Fruit fly (Drosophila melanogaster) whole organism, embryonic: ENCODE results near the gene Bap60.

Experiments used
- Antp ChIP-seq: fragments of 200-800 bp; sonication (Bioruptor generic); optimal IDR thresholded peaks from 3 replicates; lab custom pipeline; 2016; ENCODE audit warnings: missing biosample characterization, missing genetic modification characterization
- BtbVII ChIP-seq: fragments of 200-800 bp; sonication (Bioruptor generic); optimal IDR thresholded peaks from 3 replicates; lab custom pipeline; 2017; ENCODE audit warnings: missing biosample characterization, mild to moderate bottlenecking, missing genetic modification characterization
- CG11398 ChIP-seq: fragments of 200-800 bp; sonication (Bioruptor generic); optimal IDR thresholded peaks from 2 replicates; lab custom pipeline; 2016; ENCODE audit warnings: missing biosample characterization, missing genetic modification characterization
- CG12155 ChIP-seq: fragments of 200-800 bp; sonication (Bioruptor generic); optimal IDR thresholded peaks from 3 replicates; lab custom pipeline; 2016; ENCODE audit warnings: missing biosample characterization, missing genetic modification characterization
- CG1233 ChIP-seq: fragments of 200-800 bp; sonication (Bioruptor generic); optimal IDR thresholded peaks from 4 replicates; lab custom pipeline; 2018; ENCODE audit warnings: missing biosample characterization, mild to moderate bottlenecking, missing genetic modification characterization
- CG12391 ChIP-seq: fragments of 200-800 bp; sonication (Bioruptor generic); optimal IDR thresholded peaks from 3 replicates; lab custom pipeline; 2018; ENCODE audit warnings: missing biosample characterization, mild to moderate bottlenecking, missing genetic modification characterization, moderate library complexity
- CG14441 ChIP-seq: fragments of 200-800 bp; sonication (Bioruptor generic); IDR thresholded peaks from 2 replicates; pipeline ENCODE4 v1.3.6; 2022; ENCODE audit warnings: missing biosample characterization, missing genetic modification characterization
- CG14860 ChIP-seq: fragments of 200-800 bp; sonication (Bioruptor generic); IDR thresholded peaks from 3 replicates; pipeline ENCODE4 v1.3.6; 2022; ENCODE audit warnings: missing biosample characterization, missing genetic modification characterization; ENCODE audit not compliant: partially characterized antibody
- CG17186 ChIP-seq: fragments of 200-800 bp; sonication (Bioruptor generic); optimal IDR thresholded peaks from 3 replicates; lab custom pipeline; 2017; ENCODE audit warnings: missing biosample characterization, missing genetic modification reagents, missing genetic modification characterization
- CG18011 ChIP-seq: fragments of 200-800 bp; sonication (Bioruptor generic); optimal IDR thresholded peaks from 2 replicates; lab custom pipeline; 2017; ENCODE audit warnings: missing biosample characterization, missing genetic modification characterization, mild to moderate bottlenecking, moderate library complexity, missing genotype
- CG2199 ChIP-seq: fragments of 200-800 bp; sonication (Bioruptor generic); IDR thresholded peaks from 3 replicates; pipeline ENCODE4 v1.3.6; 2022; ENCODE audit warnings: missing biosample characterization, missing genetic modification characterization
- CG2712 ChIP-seq: fragments of 200-800 bp; optimal IDR thresholded peaks from 3 replicates; lab custom pipeline; 2019; ENCODE audit warnings: missing biosample characterization, mild to moderate bottlenecking, missing genetic modification characterization, moderate library complexity
- CG31365 ChIP-seq: fragments of 200-800 bp; sonication (Bioruptor generic); optimal IDR thresholded peaks from 2 replicates; lab custom pipeline; 2018; ENCODE audit warnings: missing biosample characterization, mild to moderate bottlenecking, missing genetic modification characterization
- CG33557 ChIP-seq: fragments of 200-800 bp; sonication (Bioruptor generic); optimal IDR thresholded peaks from 2 replicates; lab custom pipeline; 2019; ENCODE audit warnings: missing biosample characterization, mild to moderate bottlenecking, missing genetic modification characterization, moderate library complexity
- CG43689 ChIP-seq: fragments of 200-800 bp; sonication (Bioruptor generic); IDR thresholded peaks from 2 replicates; pipeline ENCODE4 v1.3.6; 2022; ENCODE audit warnings: missing biosample characterization, missing genetic modification characterization
- CG4820 ChIP-seq: fragments of 200-800 bp; sonication (Bioruptor generic); optimal IDR thresholded peaks from 3 replicates; lab custom pipeline; 2016; ENCODE audit warnings: missing biosample characterization, missing genetic modification characterization
- CG5180 ChIP-seq: fragments of 200-800 bp; sonication (Bioruptor generic); optimal IDR thresholded peaks from 3 replicates; lab custom pipeline; 2017; ENCODE audit warnings: missing biosample characterization, missing genetic modification characterization, mild to moderate bottlenecking, moderate library complexity, missing genetic modification reagents
- CG6765 ChIP-seq: fragments of 200-800 bp; sonication (Bioruptor generic); optimal IDR thresholded peaks from 3 replicates; lab custom pipeline; 2017; ENCODE audit warnings: missing biosample characterization, mild to moderate bottlenecking, missing genetic modification characterization
- CG6791 ChIP-seq: fragments of 200-800 bp; sonication (Bioruptor generic); IDR thresholded peaks from 3 replicates; pipeline ENCODE4 v1.3.6; 2022; ENCODE audit warnings: missing biosample characterization, missing genetic modification characterization; ENCODE audit not compliant: partially characterized antibody
- CG8359 ChIP-seq: fragments of 200-800 bp; sonication (Bioruptor generic); optimal IDR thresholded peaks from 2 replicates; lab custom pipeline; 2017; ENCODE audit warnings: missing biosample characterization, mild to moderate bottlenecking, missing genetic modification characterization, borderline replicate concordance
- CG8388 ChIP-seq: fragments of 200-800 bp; sonication (Bioruptor generic); optimal IDR thresholded peaks from 2 replicates; lab custom pipeline; 2019; ENCODE audit warnings: missing biosample characterization, mild to moderate bottlenecking, missing genetic modification characterization, moderate library complexity
- CG9876 ChIP-seq: fragments of 200-800 bp; sonication (Bioruptor generic); optimal IDR thresholded peaks from 2 replicates; lab custom pipeline; 2016; ENCODE audit warnings: missing biosample characterization, missing genetic modification characterization
- Camta ChIP-seq: fragments of 200-800 bp; sonication (Bioruptor generic); optimal IDR thresholded peaks from 2 replicates; lab custom pipeline; 2016; ENCODE audit warnings: missing biosample characterization, missing genetic modification characterization
- CkIIα-i1 ChIP-seq: fragments of 200-800 bp; sonication (Bioruptor generic); IDR thresholded peaks from 2 replicates; pipeline ENCODE4 v1.3.6; 2022; ENCODE audit warnings: missing biosample characterization, missing genetic modification characterization
- Dfd ChIP-seq, 2 experiments: fragments of >200 bp; optimal IDR thresholded peaks; 2 replicates each; lab custom pipeline; 2017; ENCODE audit warnings: missing biosample characterization in 2 of 2, missing genetic modification characterization in 2 of 2
- Fer1 ChIP-seq: fragments of 200-800 bp; sonication (Bioruptor generic); optimal IDR thresholded peaks from 2 replicates; lab custom pipeline; 2017; ENCODE audit warnings: missing biosample characterization, mild to moderate bottlenecking, missing genetic modification characterization
- Lpt ChIP-seq: fragments of >200 bp; optimal IDR thresholded peaks from 2 replicates; lab custom pipeline; 2018; ENCODE audit warnings: missing biosample characterization, missing genetic modification characterization
- Pdp1 ChIP-seq, 2 experiments: fragments of 200-800 bp; sonication (Bioruptor generic); optimal IDR thresholded peaks; 3 replicates each; lab custom pipeline; 2016; ENCODE audit warnings: missing biosample characterization in 2 of 2, missing genetic modification characterization in 2 of 2, mild to moderate bottlenecking in 1 of 2, moderate library complexity in 1 of 2
- Ravus ChIP-seq: fragments of 200-800 bp; sonication (Bioruptor generic); IDR thresholded peaks from 2 replicates; pipeline ENCODE4 v1.3.6; 2022; ENCODE audit warnings: missing biosample characterization, missing genetic modification characterization
- Sry-δ ChIP-seq: fragments of 200-800 bp; sonication (Bioruptor generic); optimal IDR thresholded peaks from 2 replicates; lab custom pipeline; 2016; ENCODE audit warnings: missing biosample characterization, missing genetic modification characterization
- Ssrp ChIP-seq: fragments of 200-800 bp; sonication (Bioruptor generic); optimal IDR thresholded peaks from 2 replicates; lab custom pipeline; 2018; ENCODE audit warnings: missing biosample characterization, mild to moderate bottlenecking, missing genetic modification characterization, moderate library complexity
- Usf ChIP-seq: fragments of 200-800 bp; sonication (Bioruptor generic); optimal IDR thresholded peaks from 2 replicates; lab custom pipeline; 2017; ENCODE audit warnings: missing genotype, missing biosample characterization, missing genetic modification characterization
- Xrp1 ChIP-seq: fragments of 200-800 bp; sonication (Bioruptor generic); IDR thresholded peaks from 2 replicates; pipeline ENCODE4 v1.3.6; 2022; ENCODE audit warnings: missing biosample characterization, missing genetic modification characterization
- ab ChIP-seq: fragments of 200-800 bp; sonication (Bioruptor generic); optimal IDR thresholded peaks from 2 replicates; lab custom pipeline; 2016; ENCODE audit warnings: missing biosample characterization, missing genetic modification characterization
- ap ChIP-seq: fragments of 200-800 bp; sonication (Bioruptor generic); IDR thresholded peaks from 2 replicates; pipeline ENCODE4 v1.3.6; 2022; ENCODE audit warnings: missing biosample characterization, missing genetic modification characterization
- chinmo ChIP-seq: fragments of 200-800 bp; sonication (Bioruptor generic); IDR thresholded peaks from 4 replicates; pipeline ENCODE4 v1.3.6; 2022; ENCODE audit warnings: missing biosample characterization, missing genetic modification characterization; ENCODE audit not compliant: partially characterized antibody
- dmrt11E ChIP-seq: fragments of 200-800 bp; sonication (Bioruptor generic); optimal IDR thresholded peaks from 3 replicates; lab custom pipeline; 2018; ENCODE audit warnings: missing biosample characterization, mild to moderate bottlenecking, missing genetic modification characterization, moderate library complexity
- fd102C ChIP-seq: fragments of 200-800 bp; sonication (Bioruptor generic); optimal IDR thresholded peaks from 2 replicates; lab custom pipeline; 2018; ENCODE audit warnings: missing biosample characterization, mild to moderate bottlenecking, missing genetic modification characterization, moderate library complexity
- gro ChIP-seq: fragments of 200-800 bp; sonication (Bioruptor generic); optimal IDR thresholded peaks from 2 replicates; lab custom pipeline; 2016; ENCODE audit warnings: missing biosample characterization, missing genetic modification characterization
- hkb ChIP-seq, 2 experiments: fragments of 200-800 bp in 1 of 2; fragments of >200 bp in 1 of 2; sonication (Bioruptor generic) in 1 of 2; IDR thresholded peaks in 1 of 2; optimal IDR thresholded peaks in 1 of 2; 2 replicates each; pipeline versions ENCODE4 v1.3.6 to Lab custom; 2017 to 2022; ENCODE audit warnings: missing biosample characterization in 1 of 2, missing genetic modification characterization in 1 of 2
- ken ChIP-seq: fragments of 200-800 bp; sonication (Bioruptor generic); IDR thresholded peaks from 3 replicates; pipeline ENCODE4 v1.3.6; 2022; ENCODE audit warnings: missing biosample characterization, missing genetic modification characterization
- nerfin-2 ChIP-seq: fragments of 200-800 bp; sonication (Bioruptor generic); IDR thresholded peaks from 2 replicates; pipeline ENCODE4 v1.3.6; 2022; ENCODE audit warnings: missing biosample characterization, missing genetic modification characterization; ENCODE audit not compliant: partially characterized antibody
- pho ChIP-seq: fragments of 200-800 bp; sonication (Bioruptor generic); optimal IDR thresholded peaks from 2 replicates; lab custom pipeline; 2016; ENCODE audit warnings: missing biosample characterization, missing genetic modification characterization
- slou ChIP-seq: fragments of 200-800 bp; sonication (Bioruptor generic); optimal IDR thresholded peaks from 3 replicates; lab custom pipeline; 2016; ENCODE audit warnings: missing biosample characterization, missing genetic modification characterization
- unpg ChIP-seq: fragments of 200-800 bp; sonication (Bioruptor generic); optimal IDR thresholded peaks from 3 replicates; lab custom pipeline; 2018; ENCODE audit warnings: missing biosample characterization, mild to moderate bottlenecking, missing genetic modification characterization, moderate library complexity
- zf30C ChIP-seq: fragments of 200-800 bp; sonication (Bioruptor generic); optimal IDR thresholded peaks from 3 replicates; lab custom pipeline; 2018; ENCODE audit warnings: missing biosample characterization, mild to moderate bottlenecking, missing genetic modification characterization

The Bap60 gene

dm6 chrX:13134811-13135210 is 24.5 kb downstream of the Bap60 start (continued):
- TF ChIP-seq Pdp1 (GFP tag; optimal IDR thresholded peaks at IDR 0.05; lab: Kevin White, UChicago) (peak in 1 of 2 experiments; percentile 0), CG6791 (GFP tag; lab: Robert Waterston, UW) (0 out of 3 replicates have a peak, but pooled peaks have one; percentile 42), dmrt11E (tag; lab: Kevin White, UChicago) (no peak)

DNA sequence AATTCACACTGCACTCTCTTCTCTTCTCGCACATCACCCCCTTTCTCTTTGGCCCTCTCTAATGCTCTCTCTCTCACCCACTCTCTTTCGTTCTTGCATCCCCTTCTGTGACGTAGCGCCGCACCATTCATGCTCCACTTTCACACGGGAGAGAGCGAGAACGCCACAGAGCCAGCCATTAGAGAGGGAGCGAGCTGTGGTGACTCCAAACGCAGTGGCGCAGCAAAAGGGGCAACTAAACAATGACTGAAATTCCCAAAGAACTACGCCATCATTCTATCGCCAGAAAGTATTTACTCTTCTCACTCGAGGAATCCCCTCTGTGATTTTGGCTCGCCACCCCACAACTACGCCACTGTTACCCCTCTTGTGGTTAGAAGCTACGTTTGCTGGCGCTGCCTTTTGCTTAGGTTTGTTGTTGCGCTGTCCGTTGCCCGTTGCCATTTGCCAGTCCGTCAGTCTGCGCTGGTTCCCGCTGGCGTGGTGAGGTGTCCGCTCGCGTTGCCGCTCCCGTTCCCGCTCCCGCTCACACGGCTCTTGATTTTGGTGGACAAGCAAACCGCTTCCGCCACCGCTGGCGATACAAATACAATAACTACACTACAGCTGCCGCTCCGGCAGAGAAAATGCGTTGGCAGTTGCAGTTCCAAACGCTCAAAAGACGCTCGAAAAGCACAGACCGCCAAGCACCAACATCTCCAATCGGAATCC is 28.1 kb downstream of the Bap60 start:
- TF ChIP-seq nerfin-2 (GFP tag; lab: Robert Waterston, UW) (no peak), CG9876 (peak; percentile 99), CG4820 (GFP tag; lab: Kevin White, UChicago) (peak; percentile 98), CG17186 (GFP tag; lab: Kevin White, UChicago) (peak; percentile 89), CkIIα-i1 (GFP tag; lab: Robert Waterston, UW) (peak; percentile 94), zf30C (peak; percentile 42), unpg (peak; percentile 98), CG11398 (GFP tag; lab: Kevin White, UChicago) (peak; percentile 99), Antp (GFP tag; lab: Kevin White, UChicago) (peak; percentile 100), slou (GFP tag; lab: Kevin White, UChicago) (peak; percentile 98), CG18011 (peak; percentile 93), Lpt (no peak), pho (GFP tag; lab: Kevin White, UChicago) (peak; percentile 99), CG31365 (tag; lab: Kevin White, UChicago) (peak; percentile 95), CG8359 (peak; percentile 92), ab (GFP tag; lab: Kevin White, UChicago) (peak; percentile 99), CG5180 (GFP tag; lab: Kevin White, UChicago) (peak; percentile 93), CG8388 (GFP tag; lab: Kevin White, UChicago) (peak; percentile 95), fd102C (GFP tag; lab: Kevin White, UChicago) (peak; percentile 58), CG2199 (GFP tag; lab: Robert Waterston, UW) (peak; percentile 99), Ravus (GFP tag; lab: Robert Waterston, UW) (peak; percentile 97), CG33557 (GFP tag; lab: Kevin White, UChicago) (peak; percentile 93), Sry-δ (peak; percentile 78), ken (peak; percentile 99), CG6765 (peak; percentile 97), Usf (GFP tag; lab: Kevin White, UChicago) (peak; percentile 99), BtbVII (GFP tag; lab: Kevin White, UChicago) (peak; percentile 99), Dfd (GFP tag; optimal IDR thresholded peaks at IDR 0.05; lab: Kevin White, UChicago) (no peak), CG12155 (GFP tag; lab: Kevin White, UChicago) (peak; percentile 99), gro (peak; percentile 99), Fer1 (GFP tag; lab: Kevin White, UChicago) (peak; percentile 99), hkb (optimal IDR thresholded peaks at IDR 0.05; lab: Kevin White, UChicago) (no peak), hkb (GFP tag; IDR thresholded peaks at IDR 0.05; lab: Robert Waterston, UW) (peak; percentile 99), CG1233 (GFP tag; lab: Kevin White, UChicago) (peak; percentile 98), CG12391 (tag; lab: Kevin White, UChicago) (peak; percentile 99), ap (GFP tag; lab: Robert Waterston, UW) (peak; percentile 98), CG14860 (GFP tag; lab: Robert Waterston, UW) (0 out of 3 replicates have a peak, but pooled peaks have one; percentile 42), chinmo (GFP tag; lab: Robert Waterston, UW) (peak; percentile 88; the same call in 3 of the 4 replicates), Camta (GFP tag; lab: Kevin White, UChicago) (peak; percentile 98), CG43689 (GFP tag; lab: Robert Waterston, UW) (peak; percentile 98), CG14441 (GFP tag; lab: Robert Waterston, UW) (peak; percentile 99), Xrp1 (GFP tag; lab: Robert Waterston, UW) (peak; percentile 99), CG2712 (tag; lab: Kevin White, UChicago) (peak; percentile 98), Ssrp (tag; lab: Kevin White, UChicago) (peak; percentile 96)
